Worm (Caenorhabditis elegans) whole organism, L2 larva: ENCODE measurements around the gene F08G12.5.

Experiments used
- C34F6.9 ChIP-seq: fragments of 150-350 bp; optimal IDR thresholded peaks from 2 replicates; lab custom pipeline; 2014; ENCODE audit warnings: missing biosample characterization, missing genetic modification characterization
- F13H6.1 ChIP-seq: sonication (generic microtip); optimal IDR thresholded peaks from 2 replicates; lab custom pipeline; 2016; ENCODE audit warnings: missing genetic modification characterization, missing compliant biosample characterization
- R02D3.7 ChIP-seq: fragments of 150-350 bp; optimal IDR thresholded peaks from 2 replicates; lab custom pipeline; 2014; ENCODE audit warnings: missing biosample characterization, missing genetic modification characterization
- Y55F3AM.14 ChIP-seq: fragments of 200-800 bp; sonication (Bioruptor generic); optimal IDR thresholded peaks from 2 replicates; lab custom pipeline; 2018; ENCODE audit warnings: mild to moderate bottlenecking, missing genetic modification characterization, missing compliant biosample characterization
- alr-1 ChIP-seq: fragments of 150-350 bp; optimal IDR thresholded peaks from 2 replicates; lab custom pipeline; 2014; ENCODE audit warnings: missing biosample characterization, missing genetic modification characterization
- aly-2 ChIP-seq: fragments of 150-350 bp; optimal IDR thresholded peaks from 2 replicates; lab custom pipeline; 2014; ENCODE audit warnings: missing biosample characterization, missing genetic modification characterization
- ama-1 ChIP-seq: fragments of 150-350 bp; optimal IDR thresholded peaks from 2 replicates; lab custom pipeline; 2018; ENCODE audit warnings: inconsistent platforms
- blmp-1 ChIP-seq: sonication (generic microtip); optimal IDR thresholded peaks from 2 replicates; lab custom pipeline; 2017; ENCODE audit warnings: missing genetic modification characterization, mild to moderate bottlenecking, missing compliant biosample characterization, antibody characterized with exemption, moderate library complexity; ENCODE audit not compliant: insufficient read depth
- ceh-82 ChIP-seq: fragments of 150-350 bp; optimal IDR thresholded peaks from 2 replicates; lab custom pipeline; 2014; ENCODE audit warnings: missing biosample characterization, missing genetic modification characterization
- crh-2 ChIP-seq: sonication (generic microtip); optimal IDR thresholded peaks from 2 replicates; lab custom pipeline; 2017; ENCODE audit warnings: missing biosample characterization, missing genetic modification characterization
- egl-27 ChIP-seq: sonication (generic microtip); optimal IDR thresholded peaks from 3 replicates; lab custom pipeline; 2017; ENCODE audit warnings: missing biosample characterization, missing genetic modification reagents, missing genetic modification characterization
- elt-1 ChIP-seq: fragments of 150-350 bp; optimal IDR thresholded peaks from 2 replicates; lab custom pipeline; 2014; ENCODE audit warnings: missing biosample characterization, missing genetic modification characterization
- elt-3 ChIP-seq: sonication (generic microtip); optimal IDR thresholded peaks from 2 replicates; lab custom pipeline; 2017; ENCODE audit warnings: missing biosample characterization, missing genetic modification characterization
- fos-1 ChIP-seq: fragments of 150-350 bp; optimal IDR thresholded peaks from 2 replicates; lab custom pipeline; 2014; ENCODE audit warnings: missing biosample characterization, missing genetic modification characterization
- lin-11 ChIP-seq: fragments of 150-350 bp; sonication (generic microtip); optimal IDR thresholded peaks from 2 replicates; lab custom pipeline; 2014; ENCODE audit warnings: missing biosample characterization, missing genetic modification characterization, inconsistent platforms, mixed read lengths
- lin-13 ChIP-seq: fragments of 150-350 bp; optimal IDR thresholded peaks from 2 replicates; lab custom pipeline; 2014; ENCODE audit warnings: missing biosample characterization, missing genetic modification reagents, missing genetic modification characterization
- mdl-1 ChIP-seq, 2 experiments: fragments of 150-350 bp in 1 of 2; sonication (generic microtip) in 1 of 2; optimal IDR thresholded peaks; 2 replicates each; lab custom pipeline; 2017; ENCODE audit warnings: missing biosample characterization in 2 of 2, missing genetic modification characterization in 2 of 2
- nhr-10 ChIP-seq: sonication (generic microtip); optimal IDR thresholded peaks from 2 replicates; lab custom pipeline; 2017; ENCODE audit warnings: missing biosample characterization, missing genetic modification characterization
- nhr-11 ChIP-seq: fragments of 150-350 bp; optimal IDR thresholded peaks from 2 replicates; lab custom pipeline; 2014; ENCODE audit warnings: missing biosample characterization, missing genetic modification characterization
- nhr-12 ChIP-seq: fragments of 150-350 bp; optimal IDR thresholded peaks from 2 replicates; lab custom pipeline; 2014; ENCODE audit warnings: missing biosample characterization, missing genetic modification characterization
- nhr-129 ChIP-seq: fragments of 150-350 bp; optimal IDR thresholded peaks from 2 replicates; lab custom pipeline; 2014; ENCODE audit warnings: missing biosample characterization, missing genetic modification characterization
- nhr-21 ChIP-seq: fragments of 150-350 bp; optimal IDR thresholded peaks from 2 replicates; lab custom pipeline; 2014; ENCODE audit warnings: missing biosample characterization, missing genetic modification characterization
- nhr-23 ChIP-seq: fragments of 150-350 bp; optimal IDR thresholded peaks from 2 replicates; lab custom pipeline; 2014; ENCODE audit warnings: missing biosample characterization, missing genetic modification reagents, missing genetic modification characterization
- nhr-25 ChIP-seq: fragments of 150-350 bp; sonication (generic microtip); optimal IDR thresholded peaks from 3 replicates; lab custom pipeline; 2014; ENCODE audit warnings: missing biosample characterization, missing genetic modification characterization
- skn-1 ChIP-seq: sonication (generic microtip); optimal IDR thresholded peaks from 2 replicates; lab custom pipeline; 2017; ENCODE audit warnings: missing biosample characterization, missing genetic modification characterization
- sma-3 ChIP-seq: sonication (generic microtip); optimal IDR thresholded peaks from 2 replicates; lab custom pipeline; 2016; ENCODE audit warnings: missing genetic modification reagents, missing genetic modification characterization, missing compliant biosample characterization
- sma-9 ChIP-seq, 2 experiments: fragments of 150-350 bp in 1 of 2; sonication (generic microtip) in 1 of 2; optimal IDR thresholded peaks; 2 replicates each; lab custom pipeline; 2014 to 2016; ENCODE audit warnings: missing genetic modification characterization in 2 of 2, mild to moderate bottlenecking in 1 of 2, missing biosample characterization in 1 of 2, missing compliant biosample characterization in 1 of 2, missing genetic modification reagents in 1 of 2, moderate library complexity in 1 of 2
- snpc-4 ChIP-seq: fragments of 150-350 bp; optimal IDR thresholded peaks from 2 replicates; lab custom pipeline; 2014; ENCODE audit warnings: missing biosample characterization, missing genetic modification characterization
- unc-39 ChIP-seq: fragments of 150-350 bp; optimal IDR thresholded peaks from 2 replicates; lab custom pipeline; 2014; ENCODE audit warnings: missing biosample characterization, missing genetic modification characterization
- unc-62 ChIP-seq: fragments of 150-350 bp; optimal IDR thresholded peaks from 2 replicates; lab custom pipeline; 2014; ENCODE audit warnings: missing biosample characterization, missing genetic modification reagents, missing genetic modification characterization
- ztf-1 ChIP-seq: fragments of 200-800 bp; sonication (Bioruptor generic); conservative IDR thresholded peaks from 2 replicates; pipeline ENCODE4 v1.3.6; 2022; ENCODE audit warnings: missing genetic modification characterization, missing compliant biosample characterization
- ztf-4 ChIP-seq: fragments of 150-350 bp; optimal IDR thresholded peaks from 2 replicates; lab custom pipeline; 2014; ENCODE audit warnings: missing biosample characterization, missing genetic modification characterization

The F08G12.5 gene

DNA sequence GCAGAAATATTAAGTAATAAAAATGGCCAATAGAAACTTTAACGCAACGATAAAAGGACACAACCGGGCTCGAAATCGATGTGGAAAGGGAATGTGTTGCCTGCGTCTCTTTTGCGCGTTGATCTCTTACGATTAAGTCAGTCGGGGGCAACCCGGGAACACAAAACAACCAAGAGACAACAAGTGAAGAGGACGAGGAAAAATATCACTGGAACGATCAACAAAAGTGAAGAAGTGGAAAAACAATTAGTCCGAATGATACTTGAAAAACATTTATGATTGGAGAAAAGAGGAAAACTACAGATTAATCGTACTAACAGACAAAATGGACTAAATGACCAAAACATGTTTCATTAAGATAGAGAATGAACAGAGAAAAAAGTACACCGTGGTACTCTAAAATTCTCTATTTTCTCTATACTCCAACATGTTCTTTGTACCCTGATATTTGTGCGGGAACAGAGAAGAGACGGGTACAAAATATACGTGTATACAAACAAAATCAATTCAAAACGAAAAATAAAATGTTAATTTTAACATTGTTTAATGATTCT lies at the start of gene F08G12.5:
Gene F08G12.5, minus strand, starts transcription at position 1 of the 554 bp plus-strand sequence.
- TF ChIP-seq nhr-23 (tag; lab: Kevin White, UChicago) (no peak), sma-9 (GFP tag; optimal IDR thresholded peaks at IDR 0.05; lab: Kevin White, UChicago) (peak; percentile 4), sma-9 (tag; optimal IDR thresholded peaks at IDR 0.05; lab: Kevin White, UChicago) (no peak), fos-1 (no peak), skn-1 (tag; lab: Kevin White, UChicago) (no peak), nhr-10 (no peak), ama-1 (no peak), mdl-1 (tag; optimal IDR thresholded peaks at IDR 0.05; lab: Kevin White, UChicago) (no peak), egl-27 (tag; lab: Kevin White, UChicago) (no peak), F13H6.1 (tag; lab: Kevin White, UChicago) (no peak), C34F6.9 (peak; percentile 10), ztf-4 (tag; lab: Kevin White, UChicago) (no peak), lin-13 (GFP tag; lab: Kevin White, UChicago) (no peak), nhr-21 (tag; lab: Kevin White, UChicago) (no peak)

ce11 chrX:11357516-11357915 lies 47.4 kb upstream of the F08G12.5 start, which contains the start of gene pgp-4:
TSS of gene pgp-4 (plus strand) at chrX:11357816.
- TF ChIP-seq ceh-82 (tag; lab: Kevin White, UChicago) (no peak), blmp-1 (no peak), elt-1 (tag; lab: Kevin White, UChicago) (no peak), nhr-23 (tag; lab: Kevin White, UChicago) (no peak), elt-3 (tag; lab: Kevin White, UChicago) (no peak), fos-1 (no peak), unc-39 (tag; lab: Kevin White, UChicago) (no peak), sma-3 (GFP tag; lab: Kevin White, UChicago) (no peak), Y55F3AM.14 (GFP tag; lab: Kevin White, UChicago) (no peak)

ce11 chrX:11355856-11356255 lies 45.8 kb upstream of the F08G12.5 start:
- no peak for TF ChIP-seq nhr-12
- no peak for TF ChIP-seq egl-27 (tag; lab: Kevin White, UChicago)
- TF ChIP-seq lin-11: no peak
- TF ChIP-seq nhr-10: no peak
- no peak for TF ChIP-seq sma-3 (GFP tag; lab: Kevin White, UChicago)
- TF ChIP-seq mdl-1 (tag; optimal IDR thresholded peaks at IDR 0.05; lab: Kevin White, UChicago): no peak
- no peak for TF ChIP-seq snpc-4 (tag; lab: Kevin White, UChicago)
- no peak for TF ChIP-seq unc-62 (GFP tag; lab: Kevin White, UChicago)
- no peak for TF ChIP-seq unc-39 (tag; lab: Kevin White, UChicago)
- TF ChIP-seq elt-3 (tag; lab: Kevin White, UChicago): no peak
- no peak for TF ChIP-seq ceh-82 (tag; lab: Kevin White, UChicago)
- no peak for TF ChIP-seq elt-1 (tag; lab: Kevin White, UChicago)
- no peak for TF ChIP-seq nhr-129 (tag; lab: Kevin White, UChicago)
- TF ChIP-seq R02D3.7 (tag; lab: Kevin White, UChicago): no peak
- no peak for TF ChIP-seq skn-1 (tag; lab: Kevin White, UChicago)
- no peak for TF ChIP-seq nhr-25 (tag; lab: Kevin White, UChicago)
- no peak for TF ChIP-seq fos-1
- TF ChIP-seq ztf-1 (GFP tag; lab: Robert Waterston, UW): no peak

- no peak for TF ChIP-seq Y55F3AM.14 (GFP tag; lab: Kevin White, UChicago)
- no peak for TF ChIP-seq fos-1
- TF ChIP-seq aly-2 (tag; lab: Kevin White, UChicago): no peak
- no peak for TF ChIP-seq ama-1
- TF ChIP-seq crh-2: no peak
- no peak for TF ChIP-seq sma-9 (GFP tag; optimal IDR thresholded peaks at IDR 0.05; lab: Kevin White, UChicago)
- no peak for TF ChIP-seq sma-9 (tag; optimal IDR thresholded peaks at IDR 0.05; lab: Kevin White, UChicago)
- no peak for TF ChIP-seq nhr-12
These were observed 41.8 kb upstream of the F08G12.5 start, which contains the start of gene pgp-3 for ce11 chrX:11351856-11352255. TSS of gene pgp-3 (plus strand) at chrX:11352156.

- TF ChIP-seq nhr-11 (no peak), alr-1 (tag; lab: Kevin White, UChicago) (no peak), sma-9 (GFP tag; optimal IDR thresholded peaks at IDR 0.05; lab: Kevin White, UChicago) (no peak), sma-9 (tag; optimal IDR thresholded peaks at IDR 0.05; lab: Kevin White, UChicago) (no peak), fos-1 (peak; percentile 50), skn-1 (tag; lab: Kevin White, UChicago) (no peak)
These were observed 41.2 kb upstream of the F08G12.5 start for ce11 chrX:11351288-11351687.
